Fruit fly (Drosophila melanogaster): Measurements from ENCODE around the gene sloth2.

Gene sloth2

DNA sequence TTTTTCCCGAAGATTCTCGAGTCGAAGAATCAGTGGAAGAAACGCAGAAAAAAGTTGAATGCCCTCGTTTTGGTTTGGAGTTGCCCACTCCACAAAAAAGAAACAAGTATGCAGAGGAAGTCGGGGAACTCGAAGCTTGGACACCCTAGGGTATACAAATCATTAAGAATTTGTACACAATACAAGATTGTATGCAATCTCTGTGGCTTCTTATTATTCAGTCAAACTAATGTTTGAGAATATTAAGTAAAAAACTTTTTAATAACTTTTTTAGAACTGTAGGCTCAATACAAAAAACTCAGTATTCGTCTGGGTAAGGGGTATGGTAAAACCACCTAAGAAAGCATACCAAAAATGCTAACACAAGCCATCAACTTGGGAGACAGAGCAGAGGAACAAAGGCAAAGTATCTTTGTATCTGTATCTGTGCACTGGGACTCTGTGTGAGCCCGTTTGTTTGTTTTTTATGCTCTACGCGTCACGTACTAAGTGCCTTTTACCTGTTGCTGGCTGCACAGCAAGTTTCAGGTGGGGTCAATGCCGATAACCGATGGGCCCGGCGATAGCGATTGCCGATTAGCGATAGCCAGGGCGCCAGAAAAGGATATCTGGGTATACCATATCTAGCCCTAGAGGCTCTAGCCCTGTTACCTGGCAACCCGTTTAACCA is 25.8 kb upstream of the sloth2 start (continued):
- peak; percentile 83 for TF ChIP-seq lilli (GFP tag; optimal IDR thresholded peaks at IDR 0.05)
- TF ChIP-seq CG4404 (GFP tag; IDR thresholded peaks at IDR 0.05) = peak; percentile 70
- peak; percentile 56 for TF ChIP-seq esg (GFP tag; conservative IDR thresholded peaks at IDR 0.05)
- TF ChIP-seq CG7271 (tag; optimal IDR thresholded peaks at IDR 0.05) = peak; percentile 18
- peak; percentile 46 for TF ChIP-seq Bdp1 (GFP tag; optimal IDR thresholded peaks at IDR 0.05)
- TF ChIP-seq CG18262 (tag; optimal IDR thresholded peaks at IDR 0.05) = peak; percentile 92
- peak; percentile 20 for TF ChIP-seq HLHmδ (GFP tag; optimal IDR thresholded peaks at IDR 0.05)
- TF ChIP-seq ase (GFP tag; IDR thresholded peaks at IDR 0.05) = peak; percentile 46; the same call in 1 of the 3 replicates
- no peak for TF ChIP-seq yki (optimal IDR thresholded peaks at IDR 0.05)
- peak; percentile 54 for TF ChIP-seq CG8290 (GFP tag; optimal IDR thresholded peaks at IDR 0.05)
- peak in 1 of 2 experiments; percentile 33 for TF ChIP-seq CG8290 (tag; optimal IDR thresholded peaks at IDR 0.05)
- TF ChIP-seq gt (GFP tag; IDR thresholded peaks at IDR 0.05) = 0 out of 2 replicates have a peak, but pooled peaks have one; percentile 39
- peak; percentile 60 for TF ChIP-seq wor (GFP tag; IDR thresholded peaks at IDR 0.05)
- TF ChIP-seq Sox102F (GFP tag; optimal IDR thresholded peaks at IDR 0.05) = peak; percentile 77
- peak; percentile 90 for TF ChIP-seq nmo (GFP tag; optimal IDR thresholded peaks at IDR 0.05)
- no peak for TF ChIP-seq lov (optimal IDR thresholded peaks at IDR 0.05)
- TF ChIP-seq lov (GFP tag; IDR thresholded peaks at IDR 0.05) = peak; percentile 79; the same call in 2 of the 3 replicates
- TF ChIP-seq exex (tag; optimal IDR thresholded peaks at IDR 0.05) = peak; percentile 12
- peak; percentile 99 for TF ChIP-seq sens (GFP tag)
- TF ChIP-seq run (tag; optimal IDR thresholded peaks at IDR 0.05) = peak; percentile 36
- no peak; the same call in 2 of the 3 replicates for TF ChIP-seq mld (GFP tag; IDR thresholded peaks at IDR 0.05; ENCODE audit: partially characterized antibody)
- peak; percentile 70 for TF ChIP-seq maf-S (GFP tag; optimal IDR thresholded peaks at IDR 0.05)
- peak; percentile 51 for TF ChIP-seq Hmr (GFP tag; optimal IDR thresholded peaks at IDR 0.05)
- no peak for TF ChIP-seq CG4282 (GFP tag; optimal IDR thresholded peaks at IDR 0.05)
- TF ChIP-seq vvl (GFP tag; IDR thresholded peaks at IDR 0.05) = peak; percentile 86
- TF ChIP-seq hb (GFP tag; IDR thresholded peaks at IDR 0.05; ENCODE audit: partially characterized antibody) = peak; percentile 62; the same call in 2 of the 3 replicates
- TF ChIP-seq Jarid2 (GFP tag; optimal IDR thresholded peaks at IDR 0.05) = peak; percentile 13
- TF ChIP-seq E2f1 (GFP tag; IDR thresholded peaks at IDR 0.05) = peak; percentile 73
- peak; percentile 64 for TF ChIP-seq org-1 (GFP tag; optimal IDR thresholded peaks at IDR 0.05)
- TF ChIP-seq slou (GFP tag; optimal IDR thresholded peaks at IDR 0.05) = peak; percentile 47
- peak; percentile 80 for TF ChIP-seq CG17361 (GFP tag; IDR thresholded peaks at IDR 0.05)
- TF ChIP-seq hth (optimal IDR thresholded peaks at IDR 0.05) = no peak
- TF ChIP-seq ham (GFP tag; IDR thresholded peaks at IDR 0.05) = no peak
- peak; percentile 38 for TF ChIP-seq odd (GFP tag; optimal IDR thresholded peaks at IDR 0.05)
- TF ChIP-seq CG15073 (GFP tag; optimal IDR thresholded peaks at IDR 0.05) = peak; percentile 42
- peak; percentile 92 for TF ChIP-seq D19A (tag; optimal IDR thresholded peaks at IDR 0.05)
- peak; percentile 73 for TF ChIP-seq oc (tag; optimal IDR thresholded peaks at IDR 0.05)
- TF ChIP-seq MBD-R2 (GFP tag; IDR thresholded peaks at IDR 0.05) = no peak
- no peak for TF ChIP-seq GATAe (GFP tag; conservative IDR thresholded peaks at IDR 0.05)
- peak; percentile 33 for TF ChIP-seq pho (GFP tag; optimal IDR thresholded peaks at IDR 0.05)
- peak; percentile 53 for TF ChIP-seq E2f2 (GFP tag; IDR thresholded peaks at IDR 0.05)
- peak; percentile 16; the same call in 1 of the 3 replicates for TF ChIP-seq CG11560 (tag; IDR thresholded peaks at IDR 0.05)
- peak; percentile 41 for TF ChIP-seq zen (tag; optimal IDR thresholded peaks at IDR 0.05)
- TF ChIP-seq slp2 (GFP tag; optimal IDR thresholded peaks at IDR 0.05) = peak; percentile 69
- peak; percentile 89 for TF ChIP-seq Xrp1 (GFP tag; IDR thresholded peaks at IDR 0.05)
- no peak for TF ChIP-seq klu (GFP tag; IDR thresholded peaks at IDR 0.05)
- peak; percentile 34 for TF ChIP-seq Lhr (GFP tag; optimal IDR thresholded peaks at IDR 0.05)
- TF ChIP-seq CG4424 (GFP tag; optimal IDR thresholded peaks at IDR 0.05) = peak; percentile 81
- peak; percentile 44; the same call in 1 of the 2 replicates for TF ChIP-seq Scr (GFP tag; IDR thresholded peaks at IDR 0.05; ENCODE audit: partially characterized antibody)
- peak; percentile 85 for TF ChIP-seq otp (GFP tag; IDR thresholded peaks at IDR 0.05)
- TF ChIP-seq CG13775 (GFP tag; optimal IDR thresholded peaks at IDR 0.05) = peak; percentile 71
